Worm (Caenorhabditis elegans) whole organism, young adult: ENCODE measurements around the gene pkg-2.

Experiments used
- B0336.3 ChIP-seq: fragments of 200-800 bp; sonication (Bioruptor generic); IDR thresholded peaks from 2 replicates; pipeline ENCODE4 v1.3.6; 2022; ENCODE audit warnings: missing genetic modification characterization, missing compliant biosample characterization
- dox-1 ChIP-seq: fragments of 200-800 bp; sonication (Bioruptor generic); IDR thresholded peaks from 2 replicates; pipeline ENCODE4 v1.3.6; 2022; ENCODE audit warnings: missing genetic modification reagents, missing genetic modification characterization, missing compliant biosample characterization
- hmg-20 ChIP-seq: fragments of 200-800 bp; sonication (Bioruptor generic); IDR thresholded peaks from 2 replicates; pipeline ENCODE4 v1.3.6; 2022; ENCODE audit warnings: missing genetic modification reagents, missing genetic modification characterization, missing compliant biosample characterization
- lir-1 ChIP-seq: fragments of 200-800 bp; sonication (Bioruptor generic); conservative IDR thresholded peaks from 2 replicates; pipeline ENCODE4 v1.3.6; 2022; ENCODE audit warnings: missing genetic modification reagents, missing genetic modification characterization, missing compliant biosample characterization
- snpc-4 ChIP-seq, 5 experiments: fragments of 150-350 bp in 1 of 5; sonication (generic microtip) in 4 of 5; optimal IDR thresholded peaks; 2 replicates each; lab custom pipeline; 2014 to 2018; ENCODE audit warnings: missing genetic modification characterization in 5 of 5, missing biosample characterization in 3 of 5, antibody characterized with exemption in 2 of 5, mild to moderate bottlenecking in 2 of 5, missing compliant biosample characterization in 2 of 5, missing genotype in 2 of 5, moderate library complexity in 2 of 5, missing genetic modification reagents in 1 of 5
- somi-1 ChIP-seq: fragments of 200-800 bp; sonication (Bioruptor generic); optimal IDR thresholded peaks from 2 replicates; lab custom pipeline; 2018; ENCODE audit warnings: mild to moderate bottlenecking, missing genetic modification characterization, missing compliant biosample characterization
- unc-62 ChIP-seq: fragments of 150-350 bp; optimal IDR thresholded peaks from 2 replicates; lab custom pipeline; 2014; ENCODE audit warnings: missing biosample characterization, missing genetic modification reagents, missing genetic modification characterization
- ztf-18 ChIP-seq: sonication (generic microtip); optimal IDR thresholded peaks from 2 replicates; lab custom pipeline; 2016; ENCODE audit warnings: missing genotype, mild to moderate bottlenecking, missing genetic modification characterization, missing compliant biosample characterization

- no peak for TF ChIP-seq somi-1 (GFP tag; lab: Kevin White, UChicago)
- TF ChIP-seq snpc-4 (GFP tag; optimal IDR thresholded peaks at IDR 0.05; lab: Kevin White, UChicago), result no peak
- TF ChIP-seq snpc-4 (tag; optimal IDR thresholded peaks at IDR 0.05; lab: Kevin White, UChicago), result no peak
- TF ChIP-seq B0336.3 (GFP tag; lab: Robert Waterston, UW), result no peak
- no peak for TF ChIP-seq hmg-20 (GFP tag; lab: Robert Waterston, UW)
- TF ChIP-seq ztf-18 (tag; lab: Kevin White, UChicago), result no peak
- TF ChIP-seq unc-62 (GFP tag; lab: Kevin White, UChicago), result no peak
- no peak for TF ChIP-seq dox-1 (GFP tag; lab: Robert Waterston, UW)
- TF ChIP-seq lir-1 (GFP tag; lab: Robert Waterston, UW), result no peak
These were observed 33.5 kb upstream of the pkg-2 start, which contains the start of gene srlf-3 for ce11 chrIV:8487183-8487582.
